Fruit fly (Drosophila melanogaster) whole organism, prepupa: Measurements from ENCODE around the gene wdb.

Experiments used
- Blimp-1 ChIP-seq: fragments of 200-800 bp; sonication (Bioruptor generic); optimal IDR thresholded peaks from 3 replicates; lab custom pipeline; 2017; ENCODE audit warnings: missing biosample characterization, missing genetic modification characterization, mild to moderate bottlenecking, moderate library complexity, missing genetic modification reagents
- CG10669 ChIP-seq: fragments of 200-800 bp; sonication (Bioruptor generic); optimal IDR thresholded peaks from 3 replicates; lab custom pipeline; 2018; ENCODE audit warnings: missing biosample characterization, mild to moderate bottlenecking, missing genetic modification characterization, moderate library complexity
- CG11294 ChIP-seq: fragments of 200-800 bp; sonication (Bioruptor generic); IDR thresholded peaks from 2 replicates; pipeline ENCODE4 v1.3.6; 2022; ENCODE audit warnings: missing biosample characterization, missing genetic modification characterization
- CG11902 ChIP-seq: fragments of 200-800 bp; sonication (Bioruptor generic); optimal IDR thresholded peaks from 3 replicates; lab custom pipeline; 2016; ENCODE audit warnings: missing biosample characterization, missing genetic modification characterization
- CG16779 ChIP-seq: fragments of 200-800 bp; sonication (Bioruptor generic); optimal IDR thresholded peaks from 3 replicates; lab custom pipeline; 2017; ENCODE audit warnings: missing biosample characterization, mild to moderate bottlenecking, missing genetic modification characterization
- CG31627 ChIP-seq: fragments of 200-800 bp; sonication (Bioruptor generic); optimal IDR thresholded peaks from 3 replicates; lab custom pipeline; 2016; ENCODE audit warnings: missing biosample characterization, missing genetic modification characterization
- CG32006 ChIP-seq: fragments of 200-800 bp; sonication (Bioruptor generic); optimal IDR thresholded peaks from 3 replicates; lab custom pipeline; 2017; ENCODE audit warnings: missing biosample characterization, mild to moderate bottlenecking, missing genetic modification characterization
- CG34406 ChIP-seq: fragments of 200-800 bp; sonication (Bioruptor generic); optimal IDR thresholded peaks from 3 replicates; lab custom pipeline; 2016; ENCODE audit warnings: missing biosample characterization, missing genetic modification characterization
- CG4318 ChIP-seq: fragments of 200-800 bp; sonication (Bioruptor generic); optimal IDR thresholded peaks from 3 replicates; lab custom pipeline; 2017; ENCODE audit warnings: missing biosample characterization, mild to moderate bottlenecking, missing genetic modification characterization
- CG6163 ChIP-seq: fragments of 200-800 bp; sonication (Bioruptor generic); IDR thresholded peaks from 3 replicates; pipeline ENCODE4 v1.3.6; 2022; ENCODE audit warnings: missing biosample characterization, missing genetic modification characterization
- CG6792 ChIP-seq: fragments of 200-800 bp; sonication (Bioruptor generic); optimal IDR thresholded peaks from 3 replicates; lab custom pipeline; 2016; ENCODE audit warnings: missing biosample characterization, missing genetic modification characterization
- CG6808 ChIP-seq: fragments of 200-800 bp; sonication (Bioruptor generic); optimal IDR thresholded peaks from 3 replicates; lab custom pipeline; 2017; ENCODE audit warnings: missing biosample characterization, missing genetic modification characterization, mild to moderate bottlenecking, moderate library complexity, missing genetic modification reagents
- CG8119 ChIP-seq: fragments of 200-800 bp; sonication (Bioruptor generic); IDR thresholded peaks from 3 replicates; pipeline ENCODE4 v1.3.6; 2022; ENCODE audit warnings: missing biosample characterization, missing genetic modification characterization
- CG8632 ChIP-seq: fragments of 200-800 bp; sonication (Bioruptor generic); optimal IDR thresholded peaks from 3 replicates; lab custom pipeline; 2016; ENCODE audit warnings: missing biosample characterization, missing genetic modification characterization
- CG9139 ChIP-seq: fragments of 200-800 bp; sonication (Bioruptor generic); optimal IDR thresholded peaks from 3 replicates; lab custom pipeline; 2017; ENCODE audit warnings: missing biosample characterization, mild to moderate bottlenecking, missing genetic modification characterization
- Eip75B ChIP-seq: fragments of 200-800 bp; sonication (Bioruptor generic); optimal IDR thresholded peaks from 3 replicates; lab custom pipeline; 2016; ENCODE audit warnings: missing biosample characterization, missing genetic modification characterization
- Eip78C ChIP-seq: fragments of 200-800 bp; sonication (Bioruptor generic); peaks from one replicate; lab custom pipeline; 2016; ENCODE audit warnings: missing biosample characterization, missing genetic modification characterization
- Eip93F ChIP-seq: fragments of 200-800 bp; sonication (Bioruptor generic); optimal IDR thresholded peaks from 2 replicates; lab custom pipeline; 2016; ENCODE audit warnings: missing biosample characterization, mild to moderate bottlenecking, missing genetic modification characterization
- Ets96B ChIP-seq: fragments of 200-800 bp; optimal IDR thresholded peaks from 2 replicates; lab custom pipeline; 2019; ENCODE audit warnings: missing biosample characterization, mild to moderate bottlenecking, missing genetic modification characterization, moderate library complexity
- Hr38 ChIP-seq: sonication (Bioruptor generic); optimal IDR thresholded peaks from 2 replicates; lab custom pipeline; 2016; ENCODE audit warnings: missing biosample characterization, missing genetic modification characterization
- Lpt ChIP-seq: fragments of 200-800 bp; sonication (Bioruptor generic); optimal IDR thresholded peaks from 3 replicates; lab custom pipeline; 2016; ENCODE audit warnings: missing biosample characterization, missing genetic modification characterization
- Met ChIP-seq: fragments of 200-800 bp; sonication (Bioruptor generic); optimal IDR thresholded peaks from 3 replicates; lab custom pipeline; 2016; ENCODE audit warnings: missing biosample characterization, missing genetic modification characterization
- Smox ChIP-seq: fragments of 200-800 bp; sonication (Bioruptor generic); optimal IDR thresholded peaks from 3 replicates; lab custom pipeline; 2016; ENCODE audit warnings: missing biosample characterization, missing genetic modification characterization
- Sox102F ChIP-seq: fragments of 200-800 bp; sonication (Bioruptor generic); optimal IDR thresholded peaks from 2 replicates; lab custom pipeline; 2016; ENCODE audit warnings: missing biosample characterization, mild to moderate bottlenecking, missing genetic modification characterization
- Sox15 ChIP-seq: fragments of 200-800 bp; sonication (Bioruptor generic); optimal IDR thresholded peaks from 3 replicates; lab custom pipeline; 2016; ENCODE audit warnings: missing biosample characterization, missing genetic modification characterization
- achi ChIP-seq: fragments of 200-800 bp; sonication (Bioruptor generic); optimal IDR thresholded peaks from 3 replicates; lab custom pipeline; 2016; ENCODE audit warnings: missing biosample characterization, missing genetic modification characterization
- cyc ChIP-seq: fragments of 200-800 bp; sonication (Bioruptor generic); optimal IDR thresholded peaks from 3 replicates; lab custom pipeline; 2016; ENCODE audit warnings: missing biosample characterization, missing genetic modification characterization
- dac ChIP-seq: fragments of 200-800 bp; sonication (Bioruptor generic); optimal IDR thresholded peaks from 2 replicates; lab custom pipeline; 2017; ENCODE audit warnings: missing biosample characterization, mild to moderate bottlenecking, missing genetic modification characterization
- dsx ChIP-seq: fragments of 200-800 bp; optimal IDR thresholded peaks from 3 replicates; lab custom pipeline; 2019; ENCODE audit warnings: missing biosample characterization, mild to moderate bottlenecking, missing genetic modification characterization, moderate library complexity; ENCODE audit not compliant: poor library complexity, severe bottlenecking
- eg ChIP-seq: fragments of 200-800 bp; sonication (Bioruptor generic); IDR thresholded peaks from 3 replicates; pipeline ENCODE4 v1.3.6; 2022; ENCODE audit warnings: missing biosample characterization, missing genetic modification characterization
- fd85E ChIP-seq: fragments of 200-800 bp; sonication (Bioruptor generic); optimal IDR thresholded peaks from 3 replicates; lab custom pipeline; 2016; ENCODE audit warnings: missing biosample characterization, missing genetic modification characterization
- lz ChIP-seq: fragments of 200-800 bp; sonication (Bioruptor generic); optimal IDR thresholded peaks from 3 replicates; lab custom pipeline; 2016; ENCODE audit warnings: missing biosample characterization, missing genetic modification characterization
- net ChIP-seq: fragments of 200-800 bp; sonication (Bioruptor generic); optimal IDR thresholded peaks from 3 replicates; lab custom pipeline; 2016; ENCODE audit warnings: missing biosample characterization, missing genetic modification characterization
- salr ChIP-seq, 2 experiments: fragments of 200-800 bp; sonication (Bioruptor generic); optimal IDR thresholded peaks; 3 replicates each; lab custom pipeline; 2016 to 2018; ENCODE audit warnings: missing biosample characterization in 2 of 2, missing genetic modification characterization in 2 of 2, mild to moderate bottlenecking in 1 of 2
- spab ChIP-seq: fragments of 200-800 bp; sonication (Bioruptor generic); optimal IDR thresholded peaks from 2 replicates; lab custom pipeline; 2017; ENCODE audit warnings: missing biosample characterization, mild to moderate bottlenecking, missing genetic modification characterization, missing genetic modification reagents
- ss ChIP-seq, 2 experiments: fragments of 200-800 bp; sonication (Bioruptor generic); optimal IDR thresholded peaks; 2 replicates in 1 of 2; 3 replicates in 1 of 2; lab custom pipeline; 2017 to 2018; ENCODE audit warnings: mild to moderate bottlenecking in 2 of 2, missing biosample characterization in 2 of 2, missing genetic modification characterization in 2 of 2, moderate library complexity in 1 of 2
- svp ChIP-seq: fragments of 200-800 bp; sonication (Bioruptor generic); peaks from one replicate; lab custom pipeline; 2016; ENCODE audit warnings: missing biosample characterization, missing genetic modification characterization
- topi ChIP-seq: fragments of 200-800 bp; sonication (Bioruptor generic); optimal IDR thresholded peaks from 3 replicates; lab custom pipeline; 2016; ENCODE audit warnings: missing biosample characterization, missing genetic modification characterization
- vri ChIP-seq: fragments of 200-800 bp; sonication (Bioruptor generic); optimal IDR thresholded peaks from 3 replicates; lab custom pipeline; 2016; ENCODE audit warnings: missing biosample characterization, mild to moderate bottlenecking, missing genetic modification characterization

wdb gene

DNA sequence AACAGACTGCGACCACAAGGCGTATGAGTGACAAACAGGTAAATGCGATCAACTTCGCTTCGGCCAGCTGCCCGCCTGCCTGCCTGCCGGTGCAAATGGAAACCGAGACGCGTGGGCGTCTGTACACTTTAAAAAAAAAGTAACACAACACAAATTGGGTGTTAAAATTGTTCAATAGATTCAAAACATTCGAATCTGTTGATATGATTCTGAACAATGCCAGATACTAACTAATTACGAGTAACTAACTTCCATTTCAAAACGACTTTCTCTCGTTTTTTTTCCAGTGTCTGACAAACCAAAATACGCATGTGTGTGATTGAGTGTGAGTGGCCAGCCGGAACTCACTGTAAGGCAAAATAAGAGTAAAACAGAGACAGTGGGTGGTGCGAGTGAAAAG, 12.3 kb downstream of the wdb start (continued):
- TF ChIP-seq spab (peak; percentile 69), dsx (peak; percentile 66), fd85E (peak; percentile 80), Hr38 (GFP tag; lab: Kevin White, UChicago) (peak; percentile 61), CG16779 (tag; lab: Kevin White, UChicago) (peak; percentile 74), Smox (GFP tag; lab: Kevin White, UChicago) (no peak), CG6792 (GFP tag; lab: Kevin White, UChicago) (peak; percentile 84), CG31627 (GFP tag; lab: Kevin White, UChicago) (peak; percentile 89), CG6163 (GFP tag; lab: Robert Waterston, UW) (peak; percentile 95), ss (GFP tag; optimal IDR thresholded peaks at IDR 0.05; lab: Kevin White, UChicago) (peak in 1 of 2 experiments; percentile 81), net (GFP tag; lab: Kevin White, UChicago) (peak; percentile 89), lz (GFP tag; lab: Kevin White, UChicago) (peak; percentile 89), salr (GFP tag; optimal IDR thresholded peaks at IDR 0.05; lab: Kevin White, UChicago) (peak in 1 of 2 experiments; percentile 32), CG4318 (GFP tag; lab: Kevin White, UChicago) (no peak), CG6808 (GFP tag; lab: Kevin White, UChicago) (peak; percentile 74), CG10669 (GFP tag; lab: Kevin White, UChicago) (peak; percentile 82), dac (GFP tag; lab: Kevin White, UChicago) (peak; percentile 91), Eip75B (no peak), CG8119 (GFP tag; lab: Robert Waterston, UW) (peak; percentile 96), Blimp-1 (GFP tag; lab: Kevin White, UChicago) (peak; percentile 70), CG32006 (peak; percentile 94), cyc (GFP tag; lab: Kevin White, UChicago) (peak; percentile 96), Ets96B (tag; lab: Kevin White, UChicago) (peak; percentile 81), Sox15 (GFP tag; lab: Kevin White, UChicago) (peak; percentile 72), vri (GFP tag; lab: Kevin White, UChicago) (peak; percentile 69), Lpt (GFP tag; lab: Kevin White, UChicago) (peak; percentile 94), CG8632 (GFP tag; lab: Kevin White, UChicago) (peak; percentile 74), achi (GFP tag; lab: Kevin White, UChicago) (peak; percentile 93), Sox102F (GFP tag; lab: Kevin White, UChicago) (no peak), CG9139 (peak; percentile 53), CG11902 (GFP tag; lab: Kevin White, UChicago) (peak; percentile 92), Eip93F (GFP tag; lab: Kevin White, UChicago) (peak; percentile 45), svp (GFP tag; lab: Kevin White, UChicago) (no peak)

DNA sequence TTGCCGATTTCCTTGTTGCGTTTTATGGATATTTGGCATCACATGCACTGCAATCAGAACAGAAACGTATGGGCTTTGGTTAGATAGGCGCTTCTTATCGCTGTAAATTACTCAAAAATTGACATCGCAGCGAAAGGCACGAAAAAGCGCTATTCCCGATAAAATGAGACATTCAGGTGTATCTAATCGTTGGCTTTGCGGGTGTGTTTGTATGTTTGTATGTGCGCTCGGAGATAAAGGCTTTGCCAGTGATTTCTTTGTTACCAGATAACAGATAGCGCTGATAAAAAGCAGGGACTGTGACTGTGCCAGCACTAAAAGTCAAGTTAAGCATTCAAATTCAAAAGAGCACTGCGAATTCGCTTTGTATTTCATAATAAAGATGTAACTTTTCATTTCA, 13.5 kb downstream of the wdb start:
- TF ChIP-seq vri (GFP tag; lab: Kevin White, UChicago) (peak; percentile 19), Eip93F (GFP tag; lab: Kevin White, UChicago) (peak; percentile 29), CG34406 (GFP tag; lab: Kevin White, UChicago) (no peak), Eip78C (GFP tag; lab: Kevin White, UChicago) (no peak)

DNA sequence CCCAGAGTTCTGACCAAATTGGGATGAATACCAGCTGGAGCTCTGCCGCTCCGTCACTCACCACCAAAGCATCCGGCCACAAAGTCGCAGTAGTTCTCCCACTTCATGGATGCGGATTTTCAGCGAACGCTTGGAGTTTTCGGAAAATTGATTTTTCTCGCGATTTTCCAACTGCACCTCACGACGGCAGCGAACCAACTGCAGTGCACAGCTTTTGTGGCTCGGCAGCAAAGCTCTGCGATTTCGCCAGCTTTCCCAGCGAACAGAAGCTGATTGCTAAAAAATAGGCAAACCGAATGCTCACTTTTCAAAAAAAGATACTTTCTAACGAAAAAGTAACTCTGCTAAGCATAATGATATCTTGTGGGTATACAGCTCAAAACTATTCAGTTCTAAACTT, 20.9 kb downstream of the wdb start, which contains the start of gene CG5646:
CG5646 (minus strand) TSS at position 206 of the 400 bp plus-strand sequence.
- TF ChIP-seq Met (GFP tag; lab: Kevin White, UChicago): no peak
- TF ChIP-seq topi (GFP tag; lab: Kevin White, UChicago): no peak
- TF ChIP-seq CG6163 (GFP tag; lab: Robert Waterston, UW): peak; percentile 41; the same call in 1 of the 3 replicates
- TF ChIP-seq Hr38 (GFP tag; lab: Kevin White, UChicago): no peak
- TF ChIP-seq CG11294 (GFP tag; lab: Robert Waterston, UW): 0 out of 2 replicates have a peak, but pooled peaks have one; percentile 12
- TF ChIP-seq Eip78C (GFP tag; lab: Kevin White, UChicago): peak; percentile 28
- TF ChIP-seq eg: peak; percentile 38; the same call in 2 of the 3 replicates
- TF ChIP-seq, all 60 proteins: peak for 4
